Worm (Caenorhabditis elegans) whole organism, L2 larva: ENCODE data around the gene srh-146.

ENCODE experiments used
- R02D3.7 ChIP-seq: fragments of 150-350 bp; optimal IDR thresholded peaks from 2 replicates; lab custom pipeline; 2014; ENCODE audit warnings: missing biosample characterization, missing genetic modification characterization
- Y55F3AM.14 ChIP-seq: fragments of 200-800 bp; sonication (Bioruptor generic); optimal IDR thresholded peaks from 2 replicates; lab custom pipeline; 2018; ENCODE audit warnings: mild to moderate bottlenecking, missing genetic modification characterization, missing compliant biosample characterization
- ceh-82 ChIP-seq: fragments of 150-350 bp; optimal IDR thresholded peaks from 2 replicates; lab custom pipeline; 2014; ENCODE audit warnings: missing biosample characterization, missing genetic modification characterization
- elt-3 ChIP-seq: sonication (generic microtip); optimal IDR thresholded peaks from 2 replicates; lab custom pipeline; 2017; ENCODE audit warnings: missing biosample characterization, missing genetic modification characterization
- lin-39 ChIP-seq: fragments of 150-350 bp; optimal IDR thresholded peaks from 2 replicates; lab custom pipeline; 2014; ENCODE audit warnings: missing biosample characterization, missing genetic modification reagents, missing genetic modification characterization
- sma-3 ChIP-seq: sonication (generic microtip); optimal IDR thresholded peaks from 2 replicates; lab custom pipeline; 2016; ENCODE audit warnings: missing genetic modification reagents, missing genetic modification characterization, missing compliant biosample characterization
- zag-1 ChIP-seq: fragments of 150-350 bp; optimal IDR thresholded peaks from 2 replicates; lab custom pipeline; 2014; ENCODE audit warnings: missing biosample characterization, missing genetic modification characterization

ce11 chrV:2922594-2922993 is 8.5 kb downstream of the srh-146 start, which contains the start of gene srh-38:
- no peak for TF ChIP-seq elt-3
- TF ChIP-seq ceh-82 (tag; lab: Kevin White, UChicago) = no peak
- no peak for TF ChIP-seq zag-1 (tag; lab: Kevin White, UChicago)
- no peak for TF ChIP-seq R02D3.7 (tag; lab: Kevin White, UChicago)
- no peak for TF ChIP-seq lin-39 (tag; lab: Kevin White, UChicago)
- TF ChIP-seq sma-3 (GFP tag; lab: Kevin White, UChicago) = no peak
- TF ChIP-seq Y55F3AM.14 (GFP tag; lab: Kevin White, UChicago) = no peak
